Worm (Caenorhabditis elegans): Measurements from ENCODE around the gene srt-28.

Gene srt-28

DNA sequence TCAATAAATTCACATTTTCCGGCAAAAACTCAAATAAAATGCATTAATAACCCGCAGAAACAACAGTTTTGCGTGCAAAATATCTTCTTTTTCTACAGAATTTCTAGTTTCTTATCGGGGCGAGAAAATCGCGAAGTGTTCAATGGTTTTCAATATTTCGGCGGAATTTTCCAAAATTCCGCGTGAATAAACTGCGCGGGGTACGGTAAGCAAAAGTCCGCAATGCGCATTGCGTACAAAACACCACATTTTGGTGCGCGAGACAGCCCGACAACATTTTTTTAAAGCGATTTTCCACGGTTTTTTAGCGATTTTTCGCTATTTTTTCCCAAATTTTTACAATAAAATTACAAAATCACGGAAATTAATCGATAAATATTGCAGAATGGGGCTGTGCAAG is 19.0 kb downstream of the srt-28 start, which contains the start of gene Y45G12B.2 (continued):
- TF ChIP-seq F37B4.10 (GFP tag; IDR thresholded peaks at IDR 0.05) (no peak), repo-1 (tag; optimal IDR thresholded peaks at IDR 0.05) (no peak), tbp1 (GFP tag; optimal IDR thresholded peaks at IDR 0.05) (peak; percentile 41), ama-1 (optimal IDR thresholded peaks at IDR 0.05) (no peak), ama-1 (GFP tag; optimal IDR thresholded peaks at IDR 0.05) (no peak), F57A8.1 (GFP tag; optimal IDR thresholded peaks at IDR 0.05) (no peak), ets-4 (GFP tag; optimal IDR thresholded peaks at IDR 0.05) (no peak), bed-1 (GFP tag; IDR thresholded peaks at IDR 0.05) (no peak), athp-1 (tag; optimal IDR thresholded peaks at IDR 0.05) (peak; percentile 6), madf-6 (GFP tag; IDR thresholded peaks at IDR 0.05) (peak; percentile 63; the same call in 1 of the 2 replicates), F22D6.2 (tag; optimal IDR thresholded peaks at IDR 0.05) (no peak), egl-18 (GFP tag; IDR thresholded peaks at IDR 0.05) (no peak), Y95B8A.8 (GFP tag; IDR thresholded peaks at IDR 0.05) (peak; percentile 41; the same call in 1 of the 2 replicates), F57C9.4 (tag; optimal IDR thresholded peaks at IDR 0.05) (no peak), lir-1 (GFP tag; conservative IDR thresholded peaks at IDR 0.05) (no peak), ZK185.1 (tag; optimal IDR thresholded peaks at IDR 0.05; ENCODE audit: poor library complexity, severe bottlenecking) (no peak), Y53G8AR.9 (GFP tag; conservative IDR thresholded peaks at IDR 0.05) (0 out of 2 replicates have a peak, but pooled peaks have one; percentile 32), hrde-1 (tag; optimal IDR thresholded peaks at IDR 0.05; ENCODE audit: borderline replicate concordance) (no peak), ceh-100 (GFP tag; IDR thresholded peaks at IDR 0.05) (no peak), F33H1.4 (GFP tag; IDR thresholded peaks at IDR 0.05) (peak; percentile 37), gei-17 (GFP tag; optimal IDR thresholded peaks at IDR 0.05) (no peak), nhr-80 (tag; optimal IDR thresholded peaks at IDR 0.05) (peak; percentile 36), lin-26 (GFP tag; IDR thresholded peaks at IDR 0.05) (no peak), aptf-2 (GFP tag; conservative IDR thresholded peaks at IDR 0.05) (no peak), B0261.1 (tag; optimal IDR thresholded peaks at IDR 0.05) (no peak), attf-6 (GFP tag; IDR thresholded peaks at IDR 0.05) (no peak), B0019.2 (GFP tag; conservative IDR thresholded peaks at IDR 0.05) (no peak), lin-35 (GFP tag; optimal IDR thresholded peaks at IDR 0.05) (peak in 1 of 3 experiments; percentile 57), mcd-1 (GFP tag; IDR thresholded peaks at IDR 0.05) (peak; percentile 75), hmg-1.2 (GFP tag; IDR thresholded peaks at IDR 0.05) (peak; percentile 46; the same call in 1 of the 2 replicates), ztf-18 (tag; optimal IDR thresholded peaks at IDR 0.05) (peak; percentile 5), K12H6.12 (tag; optimal IDR thresholded peaks at IDR 0.05) (no peak), die-1 (tag; optimal IDR thresholded peaks at IDR 0.05) (no peak)

DNA sequence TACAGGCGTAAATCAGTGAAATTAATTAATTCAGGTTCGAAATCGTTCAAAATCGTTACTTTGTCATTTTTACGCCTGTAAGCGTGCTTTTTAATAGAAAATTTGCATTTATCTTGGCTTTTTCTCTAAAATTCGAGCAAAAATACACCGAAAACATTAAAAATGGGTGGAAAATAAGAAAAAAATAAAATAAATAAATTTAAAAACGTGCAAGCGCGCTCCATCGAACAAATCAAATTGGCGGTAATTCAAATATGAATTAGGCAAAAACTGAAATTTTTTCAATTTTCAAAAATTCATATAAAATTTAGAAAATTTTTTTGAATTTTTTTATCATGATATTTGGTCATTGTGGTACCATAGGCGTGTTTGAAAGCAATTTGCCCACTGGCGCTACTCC is 21.7 kb downstream of the srt-28 start:
- TF ChIP-seq mcd-1 (GFP tag; IDR thresholded peaks at IDR 0.05): peak; percentile 55; the same call in 1 of the 2 replicates

DNA sequence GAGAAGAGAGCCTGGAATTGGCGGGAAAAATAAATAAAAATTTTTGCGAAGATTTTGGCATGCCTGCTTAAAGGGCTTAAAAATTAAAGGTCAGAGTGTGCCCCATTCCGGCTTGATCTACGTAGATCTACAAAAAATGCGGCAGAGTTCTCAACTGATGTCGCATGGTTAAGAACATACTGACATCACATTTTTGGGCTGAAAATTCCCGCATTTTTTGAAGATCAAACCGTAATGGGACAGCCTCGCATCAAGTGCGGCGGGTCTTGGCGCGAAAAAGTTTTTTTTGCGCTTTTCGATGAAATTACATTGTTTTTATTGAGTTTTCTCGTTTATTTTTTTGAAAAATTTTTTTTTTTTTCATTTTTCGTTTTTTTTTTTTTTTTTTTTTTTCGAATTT is 22.5 kb downstream of the srt-28 start:
- no peak for TF ChIP-seq F52B5.7 (tag; optimal IDR thresholded peaks at IDR 0.05)
- TF ChIP-seq madf-6 (GFP tag; IDR thresholded peaks at IDR 0.05): peak; percentile 67
- TF ChIP-seq ztf-3 (GFP tag; optimal IDR thresholded peaks at IDR 0.05): no peak
- TF ChIP-seq efl-1 (GFP tag; optimal IDR thresholded peaks at IDR 0.05): peak; percentile 58
- 0 out of 2 replicates have a peak, but pooled peaks have one; percentile 26 for TF ChIP-seq F33H1.4 (GFP tag; IDR thresholded peaks at IDR 0.05)
- TF ChIP-seq xnd-1 (tag; optimal IDR thresholded peaks at IDR 0.05): peak; percentile 42
- no peak for TF ChIP-seq B0336.3 (GFP tag; IDR thresholded peaks at IDR 0.05)
- no peak for TF ChIP-seq ama-1 (optimal IDR thresholded peaks at IDR 0.05)
- no peak for TF ChIP-seq ama-1 (GFP tag; optimal IDR thresholded peaks at IDR 0.05)
- peak; percentile 45 for TF ChIP-seq madf-8 (GFP tag; conservative IDR thresholded peaks at IDR 0.05)
